Fruit fly (Drosophila melanogaster) whole organism, embryonic: Measurements from ENCODE around the gene cmb.

Experiments used
- Adf1 ChIP-seq: fragments of 200-800 bp; sonication (Bioruptor generic); IDR thresholded peaks from 2 replicates; pipeline ENCODE4 v1.3.6; 2022; ENCODE audit warnings: missing biosample characterization, missing genetic modification characterization
- B-H1 ChIP-seq: fragments of 200-800 bp; sonication (Bioruptor generic); IDR thresholded peaks from 3 replicates; pipeline ENCODE4 v1.3.6; 2022; ENCODE audit warnings: missing biosample characterization, missing genetic modification characterization
- CG10209 ChIP-seq: fragments of 200-800 bp; sonication (Bioruptor generic); optimal IDR thresholded peaks from 3 replicates; lab custom pipeline; 2017; ENCODE audit warnings: missing biosample characterization, mild to moderate bottlenecking, missing genetic modification characterization, missing genetic modification reagents
- CG12236 ChIP-seq: fragments of 200-800 bp; sonication (Bioruptor generic); optimal IDR thresholded peaks from 2 replicates; lab custom pipeline; 2016; ENCODE audit warnings: missing biosample characterization, missing genetic modification characterization
- CG12744 ChIP-seq: fragments of 200-800 bp; sonication (Bioruptor generic); optimal IDR thresholded peaks from 2 replicates; lab custom pipeline; 2016; ENCODE audit warnings: missing biosample characterization, missing genetic modification characterization
- CG14860 ChIP-seq: fragments of 200-800 bp; sonication (Bioruptor generic); IDR thresholded peaks from 3 replicates; pipeline ENCODE4 v1.3.6; 2022; ENCODE audit warnings: missing biosample characterization, missing genetic modification characterization; ENCODE audit not compliant: partially characterized antibody
- CG14965 ChIP-seq: fragments of 200-800 bp; sonication (Bioruptor generic); optimal IDR thresholded peaks from 2 replicates; lab custom pipeline; 2016; ENCODE audit warnings: missing biosample characterization, missing genetic modification characterization, borderline replicate concordance
- CG15073 ChIP-seq: fragments of 200-800 bp; sonication (Bioruptor generic); optimal IDR thresholded peaks from 2 replicates; lab custom pipeline; 2016; ENCODE audit warnings: missing biosample characterization, missing genetic modification characterization
- CG16863 ChIP-seq: fragments of 200-800 bp; sonication (Bioruptor generic); optimal IDR thresholded peaks from 3 replicates; lab custom pipeline; 2016; ENCODE audit warnings: missing biosample characterization, missing genetic modification characterization
- CG17802 ChIP-seq: fragments of 200-800 bp; sonication (Bioruptor generic); optimal IDR thresholded peaks from 2 replicates; lab custom pipeline; 2018; ENCODE audit warnings: missing biosample characterization, mild to moderate bottlenecking, missing genetic modification characterization, moderate library complexity
- CG2678 ChIP-seq: fragments of 200-800 bp; sonication (Bioruptor generic); optimal IDR thresholded peaks from 3 replicates; lab custom pipeline; 2019; ENCODE audit warnings: missing biosample characterization, mild to moderate bottlenecking, missing genetic modification characterization, moderate library complexity
- CG31388 ChIP-seq: fragments of 200-800 bp; sonication (Bioruptor generic); optimal IDR thresholded peaks from 2 replicates; lab custom pipeline; 2016; ENCODE audit warnings: missing biosample characterization, missing genetic modification characterization
- CG3847 ChIP-seq: fragments of 200-800 bp; sonication (Bioruptor generic); IDR thresholded peaks from 2 replicates; pipeline ENCODE4 v1.3.6; 2022; ENCODE audit warnings: missing biosample characterization, missing genetic modification characterization
- CG4328 ChIP-seq: fragments of 200-800 bp; sonication (Bioruptor generic); optimal IDR thresholded peaks from 3 replicates; lab custom pipeline; 2017; ENCODE audit warnings: missing biosample characterization, missing genetic modification reagents, missing genetic modification characterization
- CG4730 ChIP-seq: fragments of 200-800 bp; sonication (Bioruptor generic); IDR thresholded peaks from 2 replicates; pipeline ENCODE4 v1.3.6; 2022; ENCODE audit warnings: missing biosample characterization, missing genetic modification characterization
- CG5180 ChIP-seq: fragments of 200-800 bp; sonication (Bioruptor generic); optimal IDR thresholded peaks from 3 replicates; lab custom pipeline; 2017; ENCODE audit warnings: missing biosample characterization, missing genetic modification characterization, mild to moderate bottlenecking, moderate library complexity, missing genetic modification reagents
- CG6272 ChIP-seq: fragments of 200-800 bp; sonication (Bioruptor generic); IDR thresholded peaks from 2 replicates; pipeline ENCODE4 v1.3.6; 2022; ENCODE audit warnings: missing biosample characterization, missing genetic modification characterization
- CG7271 ChIP-seq: fragments of 200-800 bp; sonication (Bioruptor generic); optimal IDR thresholded peaks from 2 replicates; lab custom pipeline; 2018; ENCODE audit warnings: missing biosample characterization, mild to moderate bottlenecking, missing genetic modification characterization, moderate library complexity
- CG7357 ChIP-seq: fragments of 200-800 bp; sonication (Bioruptor generic); IDR thresholded peaks from 3 replicates; pipeline ENCODE4 v1.3.6; 2022; ENCODE audit warnings: missing biosample characterization, missing genetic modification characterization
- CG7839 ChIP-seq: fragments of 200-800 bp; sonication (Bioruptor generic); optimal IDR thresholded peaks from 3 replicates; lab custom pipeline; 2018; ENCODE audit warnings: missing biosample characterization, mild to moderate bottlenecking, missing genetic modification characterization, moderate library complexity
- CG8290 ChIP-seq, 3 experiments: fragments of 200-800 bp; sonication (Bioruptor generic); optimal IDR thresholded peaks; 2 replicates each; lab custom pipeline; 2016 to 2019; ENCODE audit warnings: missing biosample characterization in 3 of 3, missing genetic modification characterization in 3 of 3, mild to moderate bottlenecking in 2 of 3, moderate library complexity in 1 of 3
- Eip74EF ChIP-seq, 2 experiments: fragments of 200-800 bp in 1 of 2; fragments of >200 bp in 1 of 2; sonication (Bioruptor generic) in 1 of 2; optimal IDR thresholded peaks; 2 replicates each; lab custom pipeline; 2017 to 2019; ENCODE audit warnings: missing biosample characterization in 2 of 2, missing genetic modification characterization in 2 of 2, mild to moderate bottlenecking in 1 of 2, moderate library complexity in 1 of 2
- Elba2 ChIP-seq: fragments of 200-800 bp; sonication (Bioruptor generic); optimal IDR thresholded peaks from 3 replicates; lab custom pipeline; 2016; ENCODE audit warnings: missing biosample characterization, missing genetic modification characterization
- HLH3B ChIP-seq: fragments of 200-800 bp; sonication (Bioruptor generic); IDR thresholded peaks from 2 replicates; pipeline ENCODE4 v1.3.6; 2022; ENCODE audit warnings: missing biosample characterization, missing genetic modification characterization
- Nf-YA ChIP-seq: fragments of 200-800 bp; sonication (Bioruptor generic); IDR thresholded peaks from 2 replicates; pipeline ENCODE4 v1.3.6; 2022; ENCODE audit warnings: missing biosample characterization, missing genetic modification characterization
- PHDP ChIP-seq: fragments of 200-800 bp; sonication (Bioruptor generic); optimal IDR thresholded peaks from 3 replicates; lab custom pipeline; 2018; ENCODE audit warnings: missing biosample characterization, mild to moderate bottlenecking, missing genetic modification characterization, moderate library complexity
- Six4 ChIP-seq: fragments of 200-800 bp; sonication (Bioruptor generic); optimal IDR thresholded peaks from 2 replicates; lab custom pipeline; 2016; ENCODE audit warnings: missing biosample characterization, missing genetic modification characterization
- ac ChIP-seq: fragments of 200-800 bp; sonication (Bioruptor generic); optimal IDR thresholded peaks from 3 replicates; lab custom pipeline; 2017; ENCODE audit warnings: missing biosample characterization, mild to moderate bottlenecking, missing genetic modification characterization
- ara ChIP-seq: fragments of 200-800 bp; sonication (Bioruptor generic); IDR thresholded peaks from 2 replicates; pipeline ENCODE4 v1.3.6; 2022; ENCODE audit warnings: missing biosample characterization, missing genetic modification characterization
- bab2 ChIP-seq: fragments of 200-800 bp; sonication (Bioruptor generic); optimal IDR thresholded peaks from 2 replicates; lab custom pipeline; 2016; ENCODE audit warnings: missing biosample characterization, missing genetic modification characterization
- cwo ChIP-seq: fragments of 200-800 bp; sonication (Bioruptor generic); optimal IDR thresholded peaks from 3 replicates; lab custom pipeline; 2017; ENCODE audit warnings: missing biosample characterization, missing genetic modification characterization, mild to moderate bottlenecking, moderate library complexity, missing genetic modification reagents
- emc ChIP-seq: fragments of 200-800 bp; sonication (Bioruptor generic); optimal IDR thresholded peaks from 2 replicates; lab custom pipeline; 2016; ENCODE audit warnings: missing biosample characterization, missing genetic modification characterization
- fd96Cb ChIP-seq: fragments of 200-800 bp; sonication (Bioruptor generic); optimal IDR thresholded peaks from 2 replicates; lab custom pipeline; 2018; ENCODE audit warnings: missing biosample characterization, mild to moderate bottlenecking, missing genetic modification characterization, moderate library complexity
- gcm2 ChIP-seq: fragments of 200-800 bp; sonication (Bioruptor generic); optimal IDR thresholded peaks from 2 replicates; lab custom pipeline; 2016; ENCODE audit warnings: missing biosample characterization, missing genetic modification characterization
- gem ChIP-seq: fragments of 200-800 bp; sonication (Bioruptor generic); optimal IDR thresholded peaks from 2 replicates; lab custom pipeline; 2019; ENCODE audit warnings: missing biosample characterization, mild to moderate bottlenecking, missing genetic modification characterization, moderate library complexity
- gfzf ChIP-seq: fragments of 200-800 bp; sonication (Bioruptor generic); optimal IDR thresholded peaks from 2 replicates; lab custom pipeline; 2016; ENCODE audit warnings: missing biosample characterization, mild to moderate bottlenecking, missing genetic modification characterization, moderate library complexity
- h ChIP-seq: fragments of >200 bp; optimal IDR thresholded peaks from 2 replicates; lab custom pipeline; 2017
- lov ChIP-seq, 2 experiments: fragments of 200-800 bp in 1 of 2; fragments of >200 bp in 1 of 2; sonication (Bioruptor generic) in 1 of 2; IDR thresholded peaks in 1 of 2; optimal IDR thresholded peaks in 1 of 2; 2 replicates in 1 of 2; 3 replicates in 1 of 2; pipeline versions ENCODE4 v1.3.6 to Lab custom; 2017 to 2022; ENCODE audit warnings: missing biosample characterization in 1 of 2, missing genetic modification characterization in 1 of 2
- oc ChIP-seq: fragments of 200-800 bp; sonication (Bioruptor generic); optimal IDR thresholded peaks from 2 replicates; lab custom pipeline; 2018; ENCODE audit warnings: missing biosample characterization, mild to moderate bottlenecking, missing genetic modification characterization, moderate library complexity
- p53 ChIP-seq: fragments of 200-800 bp; sonication (Bioruptor generic); optimal IDR thresholded peaks from 2 replicates; lab custom pipeline; 2016; ENCODE audit warnings: missing biosample characterization, missing genetic modification characterization
- pan ChIP-seq, 4 experiments: fragments of >200 bp in 3 of 4; fragments of 200-800 bp in 1 of 4; sonication (Bioruptor generic) in 1 of 4; optimal IDR thresholded peaks in 3 of 4; IDR thresholded peaks in 1 of 4; 2 replicates each; pipeline versions ENCODE4 v1.3.6 to Lab custom; 2017 to 2022; ENCODE audit warnings: missing biosample characterization in 2 of 4, missing genetic modification characterization in 2 of 4, mixed read lengths in 1 of 4
- pfk ChIP-seq: fragments of 200-800 bp; sonication (Bioruptor generic); optimal IDR thresholded peaks from 2 replicates; lab custom pipeline; 2018; ENCODE audit warnings: missing biosample characterization, mild to moderate bottlenecking, missing genetic modification characterization, moderate library complexity
- phol ChIP-seq: fragments of 200-800 bp; sonication (Bioruptor generic); optimal IDR thresholded peaks from 3 replicates; lab custom pipeline; 2018; ENCODE audit warnings: missing biosample characterization, mild to moderate bottlenecking, missing genetic modification characterization, moderate library complexity
- salm ChIP-seq: fragments of 200-800 bp; sonication (Bioruptor generic); optimal IDR thresholded peaks from 2 replicates; lab custom pipeline; 2018; ENCODE audit warnings: missing biosample characterization, mild to moderate bottlenecking, missing genetic modification characterization
- tll ChIP-seq, 2 experiments: fragments of 200-800 bp in 1 of 2; fragments of >200 bp in 1 of 2; sonication (Bioruptor generic) in 1 of 2; optimal IDR thresholded peaks; 2 replicates each; lab custom pipeline; 2017 to 2019; ENCODE audit warnings: missing biosample characterization in 2 of 2, missing genetic modification characterization in 2 of 2, mild to moderate bottlenecking in 1 of 2, moderate library complexity in 1 of 2
- trh ChIP-seq: fragments of 200-800 bp; sonication (Bioruptor generic); optimal IDR thresholded peaks from 2 replicates; lab custom pipeline; 2016; ENCODE audit warnings: missing biosample characterization, missing genetic modification characterization
- vvl ChIP-seq: fragments of 200-800 bp; sonication (Bioruptor generic); IDR thresholded peaks from 2 replicates; pipeline ENCODE4 v1.3.6; 2022; ENCODE audit warnings: missing biosample characterization, missing genetic modification characterization

cmb gene

dm6 chr3L:13450177-13450793, 7.9 kb downstream of the cmb start, which contains the start of the genes JMJD7 and CG10738 (continued):
- TF ChIP-seq CG4730 (GFP tag; lab: Robert Waterston, UW) (peak; percentile 52; the same call in 1 of the 2 replicates), phol (tag; lab: Kevin White, UChicago) (peak; percentile 48), ac (GFP tag; lab: Kevin White, UChicago) (no peak), CG5180 (no peak), Elba2 (no peak), fd96Cb (tag; lab: Kevin White, UChicago) (peak; percentile 70), CG16863 (no peak), CG12236 (GFP tag; lab: Kevin White, UChicago) (no peak), h (lab: Kevin White, UChicago) (no peak), Six4 (peak; percentile 42), pan (optimal IDR thresholded peaks at IDR 0.05; lab: Kevin White, UChicago) (no peak), pan (GFP tag; optimal IDR thresholded peaks at IDR 0.05 in 1 of 2, IDR thresholded peaks at IDR 0.05 in 1 of 2) (peak in 1 of 2 experiments; percentile 78), CG2678 (tag; lab: Kevin White, UChicago) (peak; percentile 47), B-H1 (peak; percentile 56; the same call in 2 of the 3 replicates), CG3847 (GFP tag; lab: Robert Waterston, UW) (peak; percentile 55), HLH3B (GFP tag; lab: Robert Waterston, UW) (peak; percentile 68), CG31388 (GFP tag; lab: Kevin White, UChicago) (peak; percentile 36), CG14860 (no peak), CG14965 (no peak), CG7357 (peak; percentile 45; the same call in 1 of the 3 replicates), CG17802 (tag; lab: Kevin White, UChicago) (peak; percentile 26), pfk (no peak), cwo (peak; percentile 21), Nf-YA (GFP tag; lab: Robert Waterston, UW) (peak; percentile 53; the same call in 1 of the 2 replicates), gem (tag; lab: Kevin White, UChicago) (no peak), ara (GFP tag; lab: Robert Waterston, UW) (peak; percentile 42; the same call in 1 of the 2 replicates), CG12744 (no peak), CG7839 (peak; percentile 11), CG10209 (no peak), vvl (GFP tag; lab: Robert Waterston, UW) (peak; percentile 88), CG15073 (GFP tag; lab: Kevin White, UChicago) (peak; percentile 39), oc (tag; lab: Kevin White, UChicago) (no peak), CG8290 (GFP tag; optimal IDR thresholded peaks at IDR 0.05; lab: Kevin White, UChicago) (no peak), CG8290 (tag; optimal IDR thresholded peaks at IDR 0.05; lab: Kevin White, UChicago) (no peak), gfzf (peak; percentile 87), lov (optimal IDR thresholded peaks at IDR 0.05; lab: Kevin White, UChicago) (no peak), lov (GFP tag; IDR thresholded peaks at IDR 0.05; lab: Robert Waterston, UW) (peak; percentile 30; the same call in 1 of the 3 replicates), bab2 (GFP tag; lab: Kevin White, UChicago) (no peak), CG6272 (GFP tag; lab: Robert Waterston, UW) (peak; percentile 69; the same call in 1 of the 2 replicates), tll (GFP tag; optimal IDR thresholded peaks at IDR 0.05; lab: Kevin White, UChicago) (no peak), CG7271 (tag; lab: Kevin White, UChicago) (no peak), salm (tag; lab: Kevin White, UChicago) (no peak), PHDP (tag; lab: Kevin White, UChicago) (no peak), trh (GFP tag; lab: Kevin White, UChicago) (no peak), Eip74EF (GFP tag; optimal IDR thresholded peaks at IDR 0.05; lab: Kevin White, UChicago) (no peak), gcm2 (GFP tag; lab: Kevin White, UChicago) (no peak), Adf1 (peak; percentile 38; the same call in 1 of the 2 replicates), CG4328 (GFP tag; lab: Kevin White, UChicago) (peak; percentile 56), emc (GFP tag; lab: Kevin White, UChicago) (no peak), p53 (GFP tag; lab: Kevin White, UChicago) (no peak)
